Fruit fly (Drosophila melanogaster) whole organism, pupa: ENCODE measurements around the gene Hsp70Ba.

Source experiments
- CG10348 ChIP-seq: fragments of 200-800 bp; sonication (Bioruptor generic); IDR thresholded peaks from 2 replicates; pipeline ENCODE4 v1.3.6; 2022; ENCODE audit warnings: missing biosample characterization, missing genetic modification characterization
- CG12605 ChIP-seq: fragments of 200-800 bp; sonication (Bioruptor generic); IDR thresholded peaks from 2 replicates; pipeline ENCODE4 v1.3.6; 2022; ENCODE audit warnings: missing biosample characterization, missing genetic modification characterization
- CG32121 ChIP-seq: fragments of 200-800 bp; sonication (Bioruptor generic); IDR thresholded peaks from 2 replicates; pipeline ENCODE4 v1.3.6; 2022; ENCODE audit warnings: missing biosample characterization, missing genetic modification characterization
- CG34367 ChIP-seq: fragments of 200-800 bp; sonication (Bioruptor generic); optimal IDR thresholded peaks from 2 replicates; lab custom pipeline; 2018; ENCODE audit warnings: missing biosample characterization, mild to moderate bottlenecking, missing genetic modification characterization
- Ets98B ChIP-seq: fragments of 200-800 bp; sonication (Bioruptor generic); IDR thresholded peaks from 2 replicates; pipeline ENCODE4 v1.3.6; 2022; ENCODE audit warnings: missing biosample characterization, missing genetic modification characterization
- Pif1A ChIP-seq: fragments of 200-800 bp; sonication (Bioruptor generic); optimal IDR thresholded peaks from 3 replicates; lab custom pipeline; 2016; ENCODE audit warnings: missing biosample characterization, missing genetic modification characterization

- TF ChIP-seq Ets98B (GFP tag; lab: Robert Waterston, UW): no peak
- TF ChIP-seq CG10348 (GFP tag; lab: Robert Waterston, UW): no peak
- TF ChIP-seq CG12605 (GFP tag; lab: Robert Waterston, UW): no peak
- TF ChIP-seq CG34367 (tag; lab: Kevin White, UChicago): no peak
- TF ChIP-seq CG32121: no peak
- TF ChIP-seq Pif1A: no peak
Measured at dm6 chr3R:12514997-12515396, 47.4 kb upstream of the Hsp70Ba start.
